Comparison of ENCODE assay signal across 5 fruit fly cellular contexts in the genomic region with DNA sequence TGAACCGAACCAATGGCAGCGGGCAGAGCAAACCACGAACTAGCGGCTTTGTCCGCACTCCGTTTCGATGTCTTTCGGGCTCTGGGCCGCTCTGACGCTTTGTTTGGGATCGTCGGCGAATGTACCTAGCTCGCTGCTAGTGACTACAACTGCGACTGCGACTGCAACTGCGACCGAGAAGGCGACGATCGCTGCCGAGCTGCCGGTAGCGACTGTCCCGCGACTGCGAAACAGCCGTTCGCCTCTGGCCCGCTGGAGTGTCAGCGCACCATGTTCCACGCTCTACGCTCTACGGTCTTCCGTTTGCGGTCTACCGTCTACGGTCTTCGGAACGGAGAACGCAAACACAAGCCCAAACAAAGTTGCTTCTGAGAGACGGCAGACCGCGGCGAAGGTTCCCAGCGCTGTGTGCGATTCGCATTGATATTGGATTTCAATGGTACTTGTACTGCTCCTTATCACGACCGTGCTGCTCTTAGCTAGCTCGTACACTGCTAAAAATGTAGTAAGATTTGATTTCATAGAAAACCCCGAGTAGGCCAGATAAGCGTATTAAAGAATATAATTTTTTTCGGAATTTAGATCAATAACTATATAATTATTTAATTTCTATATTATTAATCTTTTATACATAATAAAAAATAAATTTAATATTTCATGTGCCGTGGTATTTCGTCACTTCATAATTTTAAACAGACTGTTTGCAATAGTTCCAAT.
TF ChIP-seq lines count a peak whose summit lies in the region.

A gene (minus strand): TSS at position 214 of the 717 bp plus-strand sequence.

- TF ChIP-seq CTCF in whole organism, embryonic (GFP tag; optimal IDR thresholded peaks at IDR 0.05; lab: Kevin White, UChicago): no peak

TF ChIP-seq in whole organism, adult, 20 proteins besides CTCF, POLR2A, EP300 and RAD21:
- TF ChIP-seq ovo (GFP tag; optimal IDR thresholded peaks at IDR 0.05; lab: Kevin White, UChicago): peak; percentile 4
- no peak for TF ChIP-seq toe (GFP tag; optimal IDR thresholded peaks at IDR 0.05; lab: Kevin White, UChicago)
- TF ChIP-seq Hr96 (GFP tag; optimal IDR thresholded peaks at IDR 0.05; lab: Kevin White, UChicago): no peak
- peak; percentile 68 for TF ChIP-seq bab1 (GFP tag; optimal IDR thresholded peaks at IDR 0.05; lab: Kevin White, UChicago)
- peak; percentile 36 for TF ChIP-seq CG12768 (GFP tag; optimal IDR thresholded peaks at IDR 0.05; lab: Kevin White, UChicago)
- TF ChIP-seq pad (GFP tag; optimal IDR thresholded peaks at IDR 0.05; lab: Kevin White, UChicago): peak; percentile 21
- no peak for TF ChIP-seq Clk (GFP tag; optimal IDR thresholded peaks at IDR 0.05; lab: Kevin White, UChicago)
- TF ChIP-seq cic (GFP tag; optimal IDR thresholded peaks at IDR 0.05; lab: Kevin White, UChicago): peak; percentile 69
- no peak for TF ChIP-seq CG33017 (tag; optimal IDR thresholded peaks at IDR 0.05; lab: Kevin White, UChicago)
- TF ChIP-seq kay (GFP tag; lab: Kevin White, UChicago; ENCODE audit: borderline replicate concordance): peak; percentile 77
- TF ChIP-seq Crg-1 (GFP tag; optimal IDR thresholded peaks at IDR 0.05; lab: Kevin White, UChicago): no peak
- peak; percentile 31 for TF ChIP-seq tj (GFP tag; optimal IDR thresholded peaks at IDR 0.05; lab: Kevin White, UChicago)
- peak; percentile 7 for TF ChIP-seq CG14711 (tag; optimal IDR thresholded peaks at IDR 0.05; lab: Kevin White, UChicago)
- TF ChIP-seq Mnt (GFP tag; optimal IDR thresholded peaks at IDR 0.05; lab: Kevin White, UChicago): peak; percentile 68
- peak; percentile 14 for TF ChIP-seq CG7045 (GFP tag; optimal IDR thresholded peaks at IDR 0.05; lab: Kevin White, UChicago)

TF ChIP-seq in whole organism, embryonic, 481 proteins besides CTCF, POLR2A, EP300 and RAD21 (continues in another document):
- TF ChIP-seq ranshi (GFP tag; IDR thresholded peaks at IDR 0.05; lab: Robert Waterston, UW) (no peak), GATAe (GFP tag; conservative IDR thresholded peaks at IDR 0.05; lab: Robert Waterston, UW) (peak; percentile 35; the same call in 1 of the 2 replicates), CG3065 (GFP tag; optimal IDR thresholded peaks at IDR 0.05; lab: Kevin White, UChicago) (no peak), Sox102F (GFP tag; optimal IDR thresholded peaks at IDR 0.05; lab: Kevin White, UChicago) (peak; percentile 1), Sin3A (optimal IDR thresholded peaks at IDR 0.05; lab: Kevin White, UChicago) (no peak), CrebB (tag; optimal IDR thresholded peaks at IDR 0.05; lab: Kevin White, UChicago) (no peak), Deaf1 (tag; optimal IDR thresholded peaks at IDR 0.05; lab: Kevin White, UChicago) (peak; percentile 86), CG5180 (GFP tag; optimal IDR thresholded peaks at IDR 0.05; lab: Kevin White, UChicago) (peak; percentile 84), Camta (GFP tag; optimal IDR thresholded peaks at IDR 0.05; lab: Kevin White, UChicago) (no peak), Trl (optimal IDR thresholded peaks at IDR 0.05; lab: Kevin White, UChicago) (peak in 1 of 2 experiments; percentile 2), Trl (GFP tag; optimal IDR thresholded peaks at IDR 0.05; lab: Kevin White, UChicago) (no peak), Mrtf (GFP tag; IDR thresholded peaks at IDR 0.05; lab: Robert Waterston, UW) (no peak), Poxn (GFP tag; IDR thresholded peaks at IDR 0.05; lab: Robert Waterston, UW) (no peak), CG14050 (GFP tag; IDR thresholded peaks at IDR 0.05; lab: Robert Waterston, UW) (peak; percentile 65; the same call in 2 of the 3 replicates), Elba2 (GFP tag; optimal IDR thresholded peaks at IDR 0.05; lab: Kevin White, UChicago) (no peak), zfh1 (GFP tag; IDR thresholded peaks at IDR 0.05; lab: Robert Waterston, UW) (0 out of 3 replicates have a peak, but pooled peaks have one; percentile 12), Fer2 (tag; optimal IDR thresholded peaks at IDR 0.05; lab: Kevin White, UChicago) (no peak)

TF ChIP-seq in whole organism, prepupa, 60 proteins besides CTCF, POLR2A, EP300 and RAD21 (continues in another document):
- TF ChIP-seq CG6276 (GFP tag; optimal IDR thresholded peaks at IDR 0.05; lab: Kevin White, UChicago) (no peak), CG3032 (tag; optimal IDR thresholded peaks at IDR 0.05; lab: Kevin White, UChicago) (no peak), ss (GFP tag; optimal IDR thresholded peaks at IDR 0.05; lab: Kevin White, UChicago) (no peak), Sox14 (GFP tag; optimal IDR thresholded peaks at IDR 0.05; lab: Kevin White, UChicago) (peak; percentile 18), CG8119 (GFP tag; IDR thresholded peaks at IDR 0.05; lab: Robert Waterston, UW) (0 out of 3 replicates have a peak, but pooled peaks have one; percentile 24), CG6808 (GFP tag; optimal IDR thresholded peaks at IDR 0.05; lab: Kevin White, UChicago) (no peak), CG9139 (GFP tag; optimal IDR thresholded peaks at IDR 0.05; lab: Kevin White, UChicago) (no peak), esn (GFP tag; optimal IDR thresholded peaks at IDR 0.05; lab: Kevin White, UChicago) (no peak), CG10669 (GFP tag; optimal IDR thresholded peaks at IDR 0.05; lab: Kevin White, UChicago) (no peak), dsx (GFP tag; optimal IDR thresholded peaks at IDR 0.05; lab: Kevin White, UChicago; ENCODE audit: poor library complexity, severe bottlenecking) (peak; percentile 77), vri (GFP tag; optimal IDR thresholded peaks at IDR 0.05; lab: Kevin White, UChicago) (no peak), CG4318 (GFP tag; optimal IDR thresholded peaks at IDR 0.05; lab: Kevin White, UChicago) (no peak), pdm3 (GFP tag; optimal IDR thresholded peaks at IDR 0.05; lab: Kevin White, UChicago) (no peak), CG11294 (GFP tag; IDR thresholded peaks at IDR 0.05; lab: Robert Waterston, UW) (no peak), Ets96B (tag; optimal IDR thresholded peaks at IDR 0.05; lab: Kevin White, UChicago) (peak; percentile 42), achi (GFP tag; optimal IDR thresholded peaks at IDR 0.05; lab: Kevin White, UChicago) (peak; percentile 5), Gug (GFP tag; IDR thresholded peaks at IDR 0.05; lab: Robert Waterston, UW) (no peak), CG3919 (GFP tag; optimal IDR thresholded peaks at IDR 0.05; lab: Kevin White, UChicago) (no peak)

TF ChIP-seq in whole organism, pupa, 21 proteins besides CTCF, POLR2A, EP300 and RAD21:
- TF ChIP-seq CG14655 (GFP tag; optimal IDR thresholded peaks at IDR 0.05; lab: Kevin White, UChicago) (peak; percentile 51), D1 (tag; optimal IDR thresholded peaks at IDR 0.05; lab: Kevin White, UChicago) (no peak), Snoo (tag; optimal IDR thresholded peaks at IDR 0.05; lab: Kevin White, UChicago) (no peak), CG8301 (tag; optimal IDR thresholded peaks at IDR 0.05; lab: Kevin White, UChicago) (no peak), EcR (GFP tag; optimal IDR thresholded peaks at IDR 0.05; lab: Kevin White, UChicago) (peak; percentile 24), CG4496 (GFP tag; IDR thresholded peaks at IDR 0.05; lab: Robert Waterston, UW) (0 out of 3 replicates have a peak, but pooled peaks have one; percentile 10), CG32121 (GFP tag; IDR thresholded peaks at IDR 0.05; lab: Robert Waterston, UW) (no peak), CG34367 (tag; optimal IDR thresholded peaks at IDR 0.05; lab: Kevin White, UChicago) (no peak), Pif1B (GFP tag; optimal IDR thresholded peaks at IDR 0.05; lab: Kevin White, UChicago) (no peak), Ets98B (GFP tag; IDR thresholded peaks at IDR 0.05; lab: Robert Waterston, UW) (no peak), Pif1A (GFP tag; optimal IDR thresholded peaks at IDR 0.05; lab: Kevin White, UChicago) (no peak), CG17806 (tag; optimal IDR thresholded peaks at IDR 0.05; lab: Kevin White, UChicago) (peak; percentile 15), CG12605 (GFP tag; IDR thresholded peaks at IDR 0.05; lab: Robert Waterston, UW) (no peak), CG15710 (tag; optimal IDR thresholded peaks at IDR 0.05; lab: Kevin White, UChicago) (peak; percentile 23), CG10348 (GFP tag; IDR thresholded peaks at IDR 0.05; lab: Robert Waterston, UW) (no peak), CG13204 (GFP tag; optimal IDR thresholded peaks at IDR 0.05; lab: Kevin White, UChicago) (peak; percentile 98), CG9948 (tag; optimal IDR thresholded peaks at IDR 0.05; lab: Kevin White, UChicago) (peak; percentile 35), CG8159 (tag; optimal IDR thresholded peaks at IDR 0.05; lab: Kevin White, UChicago) (peak; percentile 43), rn (GFP tag; IDR thresholded peaks at IDR 0.05; lab: Robert Waterston, UW) (no peak)
TF ChIP-seq in whole organism, pupa: peak in this region for 8.

TF ChIP-seq in whole organism, wandering third instar larva, 38 proteins besides CTCF, POLR2A, EP300 and RAD21:
- no peak for TF ChIP-seq foxo (GFP tag; optimal IDR thresholded peaks at IDR 0.05; lab: Kevin White, UChicago)
- TF ChIP-seq sage (GFP tag; optimal IDR thresholded peaks at IDR 0.05; lab: Kevin White, UChicago): no peak
- TF ChIP-seq br (GFP tag; optimal IDR thresholded peaks at IDR 0.05; lab: Kevin White, UChicago): no peak
- no peak for TF ChIP-seq Abd-B (GFP tag; optimal IDR thresholded peaks at IDR 0.05; lab: Kevin White, UChicago)
- TF ChIP-seq Vsx2 (GFP tag; optimal IDR thresholded peaks at IDR 0.05; lab: Kevin White, UChicago; ENCODE audit: partially characterized antibody): peak; percentile 19
- TF ChIP-seq dl (GFP tag; optimal IDR thresholded peaks at IDR 0.05; lab: Kevin White, UChicago; ENCODE audit: insufficient read depth in 1 of 2, partially characterized antibody in 2 of 2): no peak
- no peak for TF ChIP-seq Hr83 (GFP tag; optimal IDR thresholded peaks at IDR 0.05; lab: Kevin White, UChicago; ENCODE audit: poor library complexity, severe bottlenecking)
- TF ChIP-seq usp (GFP tag; optimal IDR thresholded peaks at IDR 0.05; lab: Kevin White, UChicago): no peak
- no peak for TF ChIP-seq OdsH (GFP tag; optimal IDR thresholded peaks at IDR 0.05; lab: Kevin White, UChicago)
- peak; percentile 2 for TF ChIP-seq h (GFP tag; optimal IDR thresholded peaks at IDR 0.05; lab: Kevin White, UChicago)
- TF ChIP-seq pan (optimal IDR thresholded peaks at IDR 0.05; lab: Kevin White, UChicago): no peak
- TF ChIP-seq Dif (GFP tag; optimal IDR thresholded peaks at IDR 0.05; lab: Kevin White, UChicago; ENCODE audit: partially characterized antibody): peak; percentile 4
- no peak for TF ChIP-seq lola (GFP tag; optimal IDR thresholded peaks at IDR 0.05; lab: Kevin White, UChicago)
- no peak for TF ChIP-seq jim (GFP tag; optimal IDR thresholded peaks at IDR 0.05; lab: Kevin White, UChicago)
- no peak for TF ChIP-seq Jra (GFP tag; optimal IDR thresholded peaks at IDR 0.05; lab: Kevin White, UChicago)
- no peak for TF ChIP-seq psq (GFP tag; optimal IDR thresholded peaks at IDR 0.05; lab: Kevin White, UChicago)
